Worm (Caenorhabditis elegans) whole organism, L4 larva: ENCODE data around the gene T16H12.9.

Experiments
- F26F4.8 ChIP-seq: fragments of 200-800 bp; sonication (Bioruptor generic); conservative IDR thresholded peaks from 2 replicates; pipeline ENCODE4 v1.3.6; 2022; ENCODE audit warnings: missing genetic modification characterization, missing compliant biosample characterization
- attf-4 ChIP-seq: sonication (generic microtip); optimal IDR thresholded peaks from 3 replicates; lab custom pipeline; 2017; ENCODE audit warnings: missing biosample characterization, missing genetic modification characterization
- ces-1 ChIP-seq: fragments of 150-350 bp; sonication (generic microtip); optimal IDR thresholded peaks from 4 replicates; lab custom pipeline; 2014; ENCODE audit warnings: missing biosample characterization, missing genetic modification reagents, missing genetic modification characterization
- snpc-1.2 ChIP-seq: fragments of 200-800 bp; sonication (Bioruptor generic); IDR thresholded peaks from 2 replicates; pipeline ENCODE4 v1.3.6; 2022; ENCODE audit warnings: missing genetic modification reagents, missing genetic modification characterization, missing compliant biosample characterization
- zag-1 ChIP-seq: fragments of 150-350 bp; optimal IDR thresholded peaks from 2 replicates; lab custom pipeline; 2014; ENCODE audit warnings: missing biosample characterization, missing genetic modification characterization
- ztf-11 ChIP-seq: fragments of 150-350 bp; optimal IDR thresholded peaks from 2 replicates; lab custom pipeline; 2014; ENCODE audit warnings: missing biosample characterization, missing genetic modification characterization

DNA sequence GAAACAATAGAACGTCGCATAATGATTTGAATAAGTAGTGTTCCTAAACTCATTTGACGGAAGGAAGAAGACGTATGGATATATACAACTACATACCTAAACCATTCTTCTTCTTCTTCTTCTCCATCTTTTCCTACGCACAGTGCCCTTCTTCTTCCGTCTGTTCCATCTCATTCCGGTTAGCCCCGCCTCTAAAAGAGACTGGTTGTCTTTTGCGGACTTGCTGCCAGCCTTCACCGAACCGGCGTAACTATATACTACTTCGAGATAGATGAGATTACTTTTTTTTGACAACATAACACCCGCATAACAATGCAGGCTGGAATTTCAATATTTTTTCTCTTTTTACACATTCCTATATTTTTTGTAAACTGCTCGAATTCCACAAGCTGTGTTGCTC lies 51.3 kb downstream of the T16H12.9 start, which contains the start of the genes K08E5.5 and mua-3:
- TF ChIP-seq ces-1 (GFP tag; lab: Kevin White, UChicago) (no peak), F26F4.8 (no peak), zag-1 (no peak), attf-4 (tag; lab: Kevin White, UChicago) (no peak), ztf-11 (tag; lab: Kevin White, UChicago) (no peak), snpc-1.2 (GFP tag; lab: Robert Waterston, UW) (no peak)
